Worm (Caenorhabditis elegans): Measurements from ENCODE around the gene C49F5.7.
"Not testable (repeated sequence)": the region's sequence is repeated elsewhere in the genome, so short reads cannot be mapped to it uniquely, and the experiment has no call there.

Gene C49F5.7

DNA sequence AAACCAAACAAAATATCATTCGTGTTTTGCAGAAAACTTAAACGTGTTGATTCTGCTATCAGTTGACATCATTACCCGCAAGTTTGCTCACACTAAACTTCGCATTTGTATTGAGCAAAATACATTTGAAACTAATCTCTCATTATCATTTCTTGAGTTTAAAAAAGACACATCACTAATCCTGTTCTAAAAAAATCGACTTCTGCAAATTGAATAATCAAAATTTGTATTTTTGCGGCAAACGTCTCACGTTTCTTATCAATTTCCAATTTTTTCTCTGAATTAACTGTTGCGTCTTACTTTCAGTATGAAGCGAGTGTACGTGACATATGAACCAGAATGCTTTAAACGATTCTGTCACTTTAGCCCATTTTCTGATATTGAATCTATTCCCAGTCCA lies 34.7 kb upstream of the C49F5.7 start, which contains the start of gene C49F5.8:
TSS of gene C49F5.8 (plus strand) at position 301 of the 400 bp plus-strand sequence.
- TF ChIP-seq ets-7 (tag; optimal IDR thresholded peaks at IDR 0.05), result no peak
- TF ChIP-seq ceh-36 (tag; optimal IDR thresholded peaks at IDR 0.05), result no peak
- no peak for TF ChIP-seq hmbx-1 (tag; optimal IDR thresholded peaks at IDR 0.05)
- TF ChIP-seq sea-1 (GFP tag; conservative IDR thresholded peaks at IDR 0.05), result no peak
- TF ChIP-seq tbx-37 (GFP tag; conservative IDR thresholded peaks at IDR 0.05), result no peak

DNA sequence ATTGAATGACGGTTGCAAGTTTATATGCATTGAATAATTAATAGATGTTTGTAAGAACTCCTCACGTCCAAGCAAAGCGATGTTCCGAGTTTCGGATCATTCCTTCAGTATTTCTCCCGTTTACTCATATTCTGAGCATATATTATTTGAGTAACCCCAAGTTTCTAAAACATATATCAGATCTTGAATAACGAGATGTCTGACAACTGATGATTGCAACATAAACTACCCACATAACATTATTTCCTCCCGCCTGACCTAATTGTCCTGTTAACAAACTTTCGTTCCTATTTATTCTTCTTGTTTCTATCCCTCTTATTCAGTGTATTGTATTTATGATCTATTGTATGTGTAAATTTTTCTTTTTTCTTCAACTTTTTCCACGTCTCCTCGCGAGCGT lies 33.5 kb upstream of the C49F5.7 start, which contains the start of gene C49F5.13:
TSS of gene C49F5.13 (plus strand) at position 301 of the 400 bp plus-strand sequence.
- not testable (repeated sequence) for TF ChIP-seq tbx-37 (GFP tag; conservative IDR thresholded peaks at IDR 0.05); F13C5.2 (tag; optimal IDR thresholded peaks at IDR 0.05); ets-7 (tag; optimal IDR thresholded peaks at IDR 0.05)

DNA sequence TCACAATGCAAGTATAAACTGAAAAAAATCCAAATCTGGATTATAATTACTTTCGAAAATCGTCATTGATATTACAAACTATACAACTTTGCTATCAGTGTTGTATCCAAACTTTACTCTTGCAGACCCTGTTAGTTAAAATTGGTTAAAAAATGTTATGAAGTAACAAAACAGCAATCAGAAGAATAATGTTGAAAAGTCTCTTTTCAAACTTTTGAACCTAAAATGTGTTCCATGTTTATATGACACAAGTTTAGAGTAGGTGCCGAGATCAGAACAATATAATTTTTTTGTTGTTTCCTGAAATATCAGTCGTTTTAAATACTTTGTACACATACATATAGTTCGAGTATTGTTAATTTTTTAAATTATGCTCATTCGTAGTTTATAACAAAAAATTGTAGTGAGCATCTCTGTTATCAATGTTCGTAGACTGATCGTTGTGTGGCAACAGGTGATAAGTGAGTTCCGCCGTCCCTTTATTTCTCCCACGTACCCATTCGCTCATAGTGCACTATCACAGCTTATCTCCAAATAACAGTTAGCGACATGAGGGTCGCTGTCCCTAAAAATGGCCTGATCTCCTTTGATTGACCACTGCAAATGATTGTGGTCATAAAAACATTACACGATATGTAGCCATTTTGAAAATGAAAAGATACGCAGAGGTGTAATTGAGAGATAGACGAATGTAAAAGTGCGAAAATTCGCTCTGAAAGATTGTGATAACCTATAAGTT lies 32.4 kb upstream of the C49F5.7 start:
- no peak for TF ChIP-seq ceh-36 (tag; optimal IDR thresholded peaks at IDR 0.05)
- no peak for TF ChIP-seq sea-1 (GFP tag; conservative IDR thresholded peaks at IDR 0.05)
- no peak for TF ChIP-seq ceh-13 (GFP tag; optimal IDR thresholded peaks at IDR 0.05)
- TF ChIP-seq scrt-1 (GFP tag; IDR thresholded peaks at IDR 0.05), result no peak
- TF ChIP-seq aly-1 (tag; optimal IDR thresholded peaks at IDR 0.05), result no peak
- TF ChIP-seq tra-4 (tag; optimal IDR thresholded peaks at IDR 0.05), result no peak
- no peak for TF ChIP-seq ama-1 (optimal IDR thresholded peaks at IDR 0.05)
- TF ChIP-seq hmg-4 (GFP tag; optimal IDR thresholded peaks at IDR 0.05), result no peak
- no peak for TF ChIP-seq F13C5.2 (tag; optimal IDR thresholded peaks at IDR 0.05)
- TF ChIP-seq tbx-11 (GFP tag; IDR thresholded peaks at IDR 0.05), result no peak
- TF ChIP-seq pes-1 (GFP tag; IDR thresholded peaks at IDR 0.05), result no peak
- no peak for TF ChIP-seq hnd-1 (tag; optimal IDR thresholded peaks at IDR 0.05)
- TF ChIP-seq B0310.2 (tag; optimal IDR thresholded peaks at IDR 0.05), result no peak
- no peak for TF ChIP-seq ets-7 (tag; optimal IDR thresholded peaks at IDR 0.05)
- no peak for TF ChIP-seq hmbx-1 (tag; optimal IDR thresholded peaks at IDR 0.05)
- no peak for TF ChIP-seq tbx-37 (GFP tag; conservative IDR thresholded peaks at IDR 0.05)
- no peak for TF ChIP-seq flt-1 (GFP tag; IDR thresholded peaks at IDR 0.05)

DNA sequence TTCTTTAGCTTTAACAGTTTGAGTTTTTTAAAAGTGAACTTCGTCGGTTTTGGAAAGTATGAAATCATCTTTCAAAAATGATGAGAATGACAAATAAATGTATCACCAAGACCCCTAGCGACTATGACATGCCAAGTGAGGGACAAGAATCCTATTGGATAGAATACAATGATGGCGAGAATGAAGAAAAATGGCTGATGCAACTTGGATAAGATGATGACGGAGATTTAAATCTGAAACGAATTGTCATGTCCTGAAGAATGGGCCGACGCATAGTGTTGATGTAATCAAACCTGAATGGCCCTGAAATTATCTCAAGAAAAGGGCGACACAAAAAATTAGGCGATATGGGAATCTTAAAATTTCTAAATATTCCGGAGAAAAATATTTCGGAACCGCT lies 30.9 kb upstream of the C49F5.7 start:
- TF ChIP-seq ama-1 (optimal IDR thresholded peaks at IDR 0.05), result no peak

DNA sequence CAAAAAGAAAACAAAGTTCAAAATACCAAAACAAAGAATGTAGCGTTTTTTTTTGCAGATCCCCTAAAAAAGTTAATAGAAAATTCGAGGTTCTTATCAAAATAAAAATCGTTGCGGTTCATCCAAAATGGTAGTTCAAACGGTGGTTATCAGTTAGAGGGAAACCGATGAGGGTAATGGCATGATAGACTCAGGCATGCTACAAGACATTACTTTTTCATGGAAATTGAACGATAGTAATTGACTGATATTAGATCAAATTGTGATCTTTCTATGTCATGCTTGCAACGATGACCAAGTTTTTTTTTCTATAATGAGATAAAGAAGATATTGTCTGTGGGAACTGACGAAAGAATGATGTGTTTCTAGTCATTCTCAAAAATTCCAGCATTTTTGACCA lies 30.0 kb upstream of the C49F5.7 start:
- TF ChIP-seq tra-4 (tag; optimal IDR thresholded peaks at IDR 0.05), result no peak
- no peak for TF ChIP-seq B0310.2 (tag; optimal IDR thresholded peaks at IDR 0.05)
- no peak for TF ChIP-seq scrt-1 (GFP tag; IDR thresholded peaks at IDR 0.05)
- TF ChIP-seq ceh-36 (tag; optimal IDR thresholded peaks at IDR 0.05), result no peak

DNA sequence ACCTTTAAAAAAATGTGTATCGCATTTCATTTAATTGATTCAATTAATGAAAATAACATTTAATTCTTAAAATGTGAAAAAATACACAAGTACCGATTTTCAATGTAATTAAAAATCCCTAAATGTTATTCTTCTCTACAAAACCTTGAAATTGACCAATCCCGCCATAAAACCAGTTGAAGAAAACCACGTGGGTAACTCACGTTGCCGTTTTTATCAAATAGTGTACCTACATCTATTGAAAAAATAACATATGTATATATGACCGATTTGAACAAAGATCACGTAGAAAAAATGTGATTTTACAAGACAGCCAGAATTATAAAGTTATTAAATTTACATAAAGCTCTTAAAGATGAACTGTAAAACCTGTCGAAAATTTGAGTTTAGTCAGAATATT lies 29.4 kb upstream of the C49F5.7 start:
- TF ChIP-seq aly-1 (tag; optimal IDR thresholded peaks at IDR 0.05) (no peak), sea-1 (GFP tag; conservative IDR thresholded peaks at IDR 0.05) (no peak)

DNA sequence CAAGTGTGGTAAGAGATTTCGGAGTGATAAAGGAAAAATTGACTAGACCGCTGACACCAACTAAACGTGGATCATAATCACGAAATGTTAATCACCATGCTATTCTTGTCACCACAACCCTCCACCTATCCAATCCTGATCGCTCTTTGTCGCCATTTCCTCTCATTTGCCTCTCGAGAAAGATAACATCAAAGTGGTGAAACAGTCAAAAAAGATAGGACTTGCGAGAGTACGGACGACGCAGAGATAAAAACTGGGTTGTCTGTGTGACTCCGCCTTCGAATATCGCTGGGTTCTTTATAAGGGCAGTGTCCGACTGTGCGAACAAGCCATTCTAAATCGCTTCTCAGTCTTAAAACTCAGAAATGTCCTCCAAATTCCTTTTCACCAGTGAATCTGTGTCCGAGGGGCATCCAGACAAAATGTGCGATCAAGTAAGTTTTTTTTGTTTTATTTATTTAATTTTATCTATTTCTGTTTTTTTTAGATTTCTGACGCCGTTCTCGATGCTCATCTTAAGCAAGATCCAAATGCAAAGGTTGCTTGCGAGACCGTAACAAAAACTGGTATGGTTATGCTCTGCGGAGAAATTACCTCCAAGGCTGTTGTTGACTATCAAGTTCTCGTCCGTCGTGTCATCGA lies 28.8 kb upstream of the C49F5.7 start, which contains the start of gene sams-1:
TSS of gene sams-1 (plus strand) at position 300 of the 642 bp plus-strand sequence.
- TF ChIP-seq F13C5.2 (tag; optimal IDR thresholded peaks at IDR 0.05), result no peak
- TF ChIP-seq ceh-13 (GFP tag; optimal IDR thresholded peaks at IDR 0.05), result no peak
- TF ChIP-seq hmbx-1 (tag; optimal IDR thresholded peaks at IDR 0.05), result no peak
- TF ChIP-seq aly-1 (tag; optimal IDR thresholded peaks at IDR 0.05), result no peak
- no peak for TF ChIP-seq ceh-36 (tag; optimal IDR thresholded peaks at IDR 0.05)
- TF ChIP-seq hnd-1 (tag; optimal IDR thresholded peaks at IDR 0.05), result no peak
- no peak for TF ChIP-seq tbx-11 (GFP tag; IDR thresholded peaks at IDR 0.05)
- no peak for TF ChIP-seq pes-1 (GFP tag; IDR thresholded peaks at IDR 0.05)
- no peak for TF ChIP-seq flt-1 (GFP tag; IDR thresholded peaks at IDR 0.05)
- TF ChIP-seq sea-1 (GFP tag; conservative IDR thresholded peaks at IDR 0.05), result no peak
- TF ChIP-seq ama-1 (optimal IDR thresholded peaks at IDR 0.05), result no peak
- no peak for TF ChIP-seq B0310.2 (tag; optimal IDR thresholded peaks at IDR 0.05)
- TF ChIP-seq tbx-37 (GFP tag; conservative IDR thresholded peaks at IDR 0.05), result no peak

DNA sequence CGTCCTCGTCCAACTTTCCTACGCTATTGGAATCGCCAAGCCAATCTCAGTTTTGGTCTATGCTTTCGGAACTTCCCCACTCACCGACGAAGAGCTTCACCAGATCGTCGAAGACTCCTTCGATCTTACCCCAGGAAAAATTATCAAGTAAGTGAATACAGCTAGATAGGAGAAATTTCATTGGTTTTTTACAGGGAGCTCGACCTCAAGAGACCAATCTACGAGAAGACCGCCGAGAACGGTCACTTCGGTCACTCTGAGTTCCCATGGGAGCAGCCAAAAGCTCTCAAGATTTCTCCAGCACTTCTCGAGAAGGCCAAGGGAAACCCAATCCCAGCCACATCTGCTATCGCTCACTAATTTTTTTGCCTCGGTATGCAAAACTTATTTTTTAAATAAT lies 27.6 kb upstream of the C49F5.7 start:
- TF ChIP-seq B0310.2 (tag; optimal IDR thresholded peaks at IDR 0.05), result no peak

DNA sequence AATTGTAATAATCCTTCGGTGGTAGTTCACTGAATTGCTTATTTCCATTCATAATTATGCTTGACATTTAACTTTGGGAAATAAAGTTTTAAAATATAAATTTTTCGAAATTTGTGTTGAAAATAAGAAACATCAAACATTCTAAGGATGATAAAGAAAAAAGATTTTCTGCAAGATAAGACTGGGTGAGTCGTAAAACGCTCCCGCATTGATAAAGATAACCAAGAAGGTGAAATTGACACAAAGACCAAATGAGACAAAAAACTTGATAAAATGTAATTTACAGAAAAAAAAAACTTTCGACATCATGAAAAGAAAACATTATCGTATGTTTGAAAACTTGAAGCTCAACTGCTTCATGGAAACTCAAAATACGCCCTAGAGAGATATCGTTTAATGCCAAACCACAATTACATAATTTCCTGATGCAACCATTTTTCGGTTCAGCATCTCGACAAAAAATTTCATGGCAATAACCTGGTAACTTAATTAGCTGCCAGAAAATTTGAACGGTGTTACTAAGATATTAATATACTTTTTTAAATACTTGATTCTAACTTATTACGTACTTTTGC lies 26.5 kb upstream of the C49F5.7 start:
- no peak for TF ChIP-seq pes-1 (GFP tag; IDR thresholded peaks at IDR 0.05)
- TF ChIP-seq ama-1 (optimal IDR thresholded peaks at IDR 0.05), result no peak
- no peak for TF ChIP-seq sea-1 (GFP tag; conservative IDR thresholded peaks at IDR 0.05)
- TF ChIP-seq hnd-1 (tag; optimal IDR thresholded peaks at IDR 0.05), result no peak
- no peak for TF ChIP-seq B0310.2 (tag; optimal IDR thresholded peaks at IDR 0.05)
- TF ChIP-seq hmg-4 (GFP tag; optimal IDR thresholded peaks at IDR 0.05), result no peak
